Worm (Caenorhabditis elegans) whole organism, mixed stage, embryonic: ENCODE results near the gene dmsr-11.

Experiments
- M03D4.4 ChIP-seq: sonication (generic microtip); optimal IDR thresholded peaks from 2 replicates; lab custom pipeline; 2017; ENCODE audit warnings: mild to moderate bottlenecking, missing genetic modification characterization, missing compliant biosample characterization
- bed-3 ChIP-seq: fragments of 200-800 bp; sonication (Bioruptor generic); optimal IDR thresholded peaks from 3 replicates; lab custom pipeline; 2018; ENCODE audit warnings: mild to moderate bottlenecking, missing genetic modification characterization, moderate library complexity, missing compliant biosample characterization
- blmp-1 ChIP-seq: fragments of 150-350 bp; optimal IDR thresholded peaks from 2 replicates; lab custom pipeline; 2014; ENCODE audit warnings: missing biosample characterization, missing genetic modification characterization
- ceh-39 ChIP-seq: fragments of 150-350 bp; optimal IDR thresholded peaks from 2 replicates; lab custom pipeline; 2014; ENCODE audit warnings: missing biosample characterization, missing genetic modification characterization
- ceh-83 ChIP-seq: fragments of 200-800 bp; sonication (Bioruptor generic); optimal IDR thresholded peaks from 2 replicates; lab custom pipeline; 2018; ENCODE audit warnings: mild to moderate bottlenecking, missing genetic modification characterization, missing compliant biosample characterization
- ces-1 ChIP-seq: fragments of 150-350 bp; optimal IDR thresholded peaks from 2 replicates; lab custom pipeline; 2014; ENCODE audit warnings: missing biosample characterization, missing genetic modification reagents, missing genetic modification characterization
- cnd-1 ChIP-seq: fragments of 200-800 bp; sonication (Bioruptor generic); optimal IDR thresholded peaks from 2 replicates; lab custom pipeline; 2018; ENCODE audit warnings: mild to moderate bottlenecking, missing genetic modification characterization, missing compliant biosample characterization
- drap-1 ChIP-seq: fragments of 200-800 bp; sonication (Bioruptor generic); optimal IDR thresholded peaks from 3 replicates; lab custom pipeline; 2018; ENCODE audit warnings: mild to moderate bottlenecking, missing genetic modification characterization, missing compliant biosample characterization
- elt-1 ChIP-seq: sonication (generic microtip); optimal IDR thresholded peaks from 2 replicates; lab custom pipeline; 2017; ENCODE audit warnings: missing genetic modification characterization, mild to moderate bottlenecking, missing compliant biosample characterization, antibody characterized with exemption, moderate library complexity, borderline replicate concordance; ENCODE audit not compliant: insufficient read depth
- elt-3 ChIP-seq: fragments of 150-350 bp; optimal IDR thresholded peaks from 2 replicates; lab custom pipeline; 2014; ENCODE audit warnings: missing biosample characterization, missing genetic modification characterization
- flh-1 ChIP-seq: fragments of 200-800 bp; sonication (Bioruptor generic); optimal IDR thresholded peaks from 2 replicates; lab custom pipeline; 2018; ENCODE audit warnings: mild to moderate bottlenecking, missing genetic modification characterization, moderate library complexity, missing compliant biosample characterization
- ham-2 ChIP-seq: fragments of 200-800 bp; sonication (Bioruptor generic); optimal IDR thresholded peaks from 2 replicates; lab custom pipeline; 2018; ENCODE audit warnings: mild to moderate bottlenecking, missing genetic modification characterization, missing compliant biosample characterization
- hlh-1 ChIP-seq: fragments of 150-350 bp; optimal IDR thresholded peaks from 2 replicates; lab custom pipeline; 2014; ENCODE audit warnings: missing biosample characterization, missing genetic modification reagents, missing genetic modification characterization
- mep-1 ChIP-seq: fragments of 150-350 bp; optimal IDR thresholded peaks from 2 replicates; lab custom pipeline; 2017; ENCODE audit warnings: missing biosample characterization, missing genetic modification reagents, missing genetic modification characterization, inconsistent platforms
- mls-2 ChIP-seq: sonication (generic microtip); optimal IDR thresholded peaks from 2 replicates; lab custom pipeline; 2016; ENCODE audit warnings: mild to moderate bottlenecking, missing genetic modification characterization, moderate library complexity, missing compliant biosample characterization
- nhr-237 ChIP-seq: fragments of 150-350 bp; optimal IDR thresholded peaks from 2 replicates; lab custom pipeline; 2014; ENCODE audit warnings: missing biosample characterization, missing genetic modification characterization
- nhr-28 ChIP-seq: fragments of 150-350 bp; optimal IDR thresholded peaks from 2 replicates; lab custom pipeline; 2014; ENCODE audit warnings: missing biosample characterization, missing genetic modification characterization
- nhr-76 ChIP-seq: sonication (generic microtip); optimal IDR thresholded peaks from 2 replicates; lab custom pipeline; 2017; ENCODE audit warnings: missing biosample characterization, missing genetic modification characterization
- pha-4 ChIP-seq: fragments of 150-350 bp; optimal IDR thresholded peaks from 2 replicates; lab custom pipeline; 2018; ENCODE audit warnings: missing biosample characterization, missing genetic modification reagents, missing genetic modification characterization
- sem-2 ChIP-seq: fragments of 200-800 bp; sonication (Bioruptor generic); optimal IDR thresholded peaks from 2 replicates; lab custom pipeline; 2018; ENCODE audit warnings: mild to moderate bottlenecking, missing genetic modification characterization, missing compliant biosample characterization
- snpc-4 ChIP-seq: fragments of 150-350 bp; optimal IDR thresholded peaks from 2 replicates; lab custom pipeline; 2014; ENCODE audit warnings: missing biosample characterization, missing genetic modification characterization
- sptf-1 ChIP-seq: sonication (generic microtip); optimal IDR thresholded peaks from 2 replicates; lab custom pipeline; 2017; ENCODE audit warnings: mild to moderate bottlenecking, missing genetic modification characterization, moderate library complexity, missing compliant biosample characterization
- unc-120 ChIP-seq: sonication (generic microtip); optimal IDR thresholded peaks from 2 replicates; lab custom pipeline; 2017; ENCODE audit warnings: missing genetic modification characterization, missing compliant biosample characterization; ENCODE audit not compliant: poor library complexity, severe bottlenecking
- unc-62 ChIP-seq: fragments of 150-350 bp; optimal IDR thresholded peaks from 2 replicates; lab custom pipeline; 2014; ENCODE audit warnings: missing biosample characterization, missing genetic modification reagents, missing genetic modification characterization
- ztf-11 ChIP-seq: fragments of 150-350 bp; optimal IDR thresholded peaks from 2 replicates; lab custom pipeline; 2014; ENCODE audit warnings: missing biosample characterization, missing genetic modification characterization

dmsr-11 gene

ce11 chrV:6771645-6772044 is 32.2 kb downstream of the dmsr-11 start, which contains the start of gene srh-30:
Gene srh-30 (minus strand): TSS chrV:6771745.
- no peak for TF ChIP-seq hlh-1 (tag; lab: Kevin White, UChicago)
- TF ChIP-seq mep-1 (tag; lab: Kevin White, UChicago): no peak
- TF ChIP-seq ceh-83 (GFP tag; lab: Kevin White, UChicago): no peak

- TF ChIP-seq mep-1 (tag; lab: Kevin White, UChicago) (no peak), cnd-1 (tag; lab: Kevin White, UChicago) (no peak), ham-2 (no peak), mls-2 (no peak), ces-1 (no peak), nhr-28 (tag; lab: Kevin White, UChicago) (no peak), bed-3 (GFP tag; lab: Kevin White, UChicago) (no peak), nhr-237 (tag; lab: Kevin White, UChicago) (no peak), ceh-83 (GFP tag; lab: Kevin White, UChicago) (no peak), blmp-1 (tag; lab: Kevin White, UChicago) (no peak), ceh-39 (tag; lab: Kevin White, UChicago) (no peak), sem-2 (no peak), drap-1 (GFP tag; lab: Kevin White, UChicago) (no peak), elt-1 (no peak)
- TF ChIP-seq, all 35 proteins: peak for 0
Observed at ce11 chrV:6769440-6769839, 34.5 kb downstream of the dmsr-11 start.

- peak; percentile 90 for TF ChIP-seq unc-120
- TF ChIP-seq unc-62 (GFP tag; lab: Kevin White, UChicago): peak; percentile 9
- TF ChIP-seq hlh-1 (tag; lab: Kevin White, UChicago): peak; percentile 31
- no peak for TF ChIP-seq snpc-4 (tag; lab: Kevin White, UChicago)
- no peak for TF ChIP-seq ceh-83 (GFP tag; lab: Kevin White, UChicago)
- TF ChIP-seq, all 35 proteins: peak for 3
Observed at ce11 chrV:6768452-6768929, 35.4 kb downstream of the dmsr-11 start, which contains the start of the genes T25F10.1 and clik-1. Gene T25F10.1 (plus strand): TSS chrV:6768502. Gene clik-1 (minus strand): TSS chrV:6768732.

- TF ChIP-seq unc-120 (peak; percentile 47), elt-3 (tag; lab: Kevin White, UChicago) (no peak), hlh-1 (tag; lab: Kevin White, UChicago) (peak; percentile 60), nhr-76 (tag; lab: Kevin White, UChicago) (no peak)
Observed at ce11 chrV:6767576-6767975, 36.3 kb downstream of the dmsr-11 start.

ce11 chrV:6764972-6765371 is 38.9 kb downstream of the dmsr-11 start, which contains the start of gene bbs-8:
Gene bbs-8 (minus strand): TSS chrV:6765072.
- TF ChIP-seq pha-4 (tag; lab: Kevin White, UChicago) (no peak), flh-1 (GFP tag; lab: Kevin White, UChicago) (no peak), sptf-1 (no peak), hlh-1 (tag; lab: Kevin White, UChicago) (no peak), nhr-237 (tag; lab: Kevin White, UChicago) (no peak), ztf-11 (tag; lab: Kevin White, UChicago) (no peak)

- no peak for TF ChIP-seq M03D4.4
Observed at ce11 chrV:6762361-6762760, 41.5 kb downstream of the dmsr-11 start, which contains the start of gene T25F10.4. Gene T25F10.4 (minus strand): TSS chrV:6762461.

- TF ChIP-seq drap-1 (GFP tag; lab: Kevin White, UChicago) (no peak), mls-2 (no peak)
- TF ChIP-seq, all 35 proteins: peak for 0
Observed at ce11 chrV:6758017-6758416, 45.9 kb downstream of the dmsr-11 start, which contains the start of gene dbl-1. Gene dbl-1 (plus strand): TSS chrV:6758135.

- no peak for TF ChIP-seq ceh-83 (GFP tag; lab: Kevin White, UChicago)
Observed at ce11 chrV:6753257-6753656, 50.6 kb downstream of the dmsr-11 start.
